Worm (Caenorhabditis elegans) whole organism, mixed stage, embryonic: ENCODE data around the gene cdk-1.

Experiments
- blmp-1 ChIP-seq: fragments of 150-350 bp; optimal IDR thresholded peaks from 2 replicates; lab custom pipeline; 2014; ENCODE audit warnings: missing biosample characterization, missing genetic modification characterization
- ceh-83 ChIP-seq: fragments of 200-800 bp; sonication (Bioruptor generic); optimal IDR thresholded peaks from 2 replicates; lab custom pipeline; 2018; ENCODE audit warnings: mild to moderate bottlenecking, missing genetic modification characterization, missing compliant biosample characterization
- elt-1 ChIP-seq: sonication (generic microtip); optimal IDR thresholded peaks from 2 replicates; lab custom pipeline; 2017; ENCODE audit warnings: missing genetic modification characterization, mild to moderate bottlenecking, missing compliant biosample characterization, antibody characterized with exemption, moderate library complexity, borderline replicate concordance; ENCODE audit not compliant: insufficient read depth
- hlh-1 ChIP-seq: fragments of 150-350 bp; optimal IDR thresholded peaks from 2 replicates; lab custom pipeline; 2014; ENCODE audit warnings: missing biosample characterization, missing genetic modification reagents, missing genetic modification characterization
- mab-5 ChIP-seq: fragments of 150-350 bp; optimal IDR thresholded peaks from 2 replicates; lab custom pipeline; 2014; ENCODE audit warnings: missing biosample characterization, missing genetic modification characterization
- mep-1 ChIP-seq: fragments of 150-350 bp; optimal IDR thresholded peaks from 2 replicates; lab custom pipeline; 2017; ENCODE audit warnings: missing biosample characterization, missing genetic modification reagents, missing genetic modification characterization, inconsistent platforms
- nhr-76 ChIP-seq: sonication (generic microtip); optimal IDR thresholded peaks from 2 replicates; lab custom pipeline; 2017; ENCODE audit warnings: missing biosample characterization, missing genetic modification characterization
- pha-4 ChIP-seq: fragments of 150-350 bp; optimal IDR thresholded peaks from 2 replicates; lab custom pipeline; 2018; ENCODE audit warnings: missing biosample characterization, missing genetic modification reagents, missing genetic modification characterization
- sptf-1 ChIP-seq: sonication (generic microtip); optimal IDR thresholded peaks from 2 replicates; lab custom pipeline; 2017; ENCODE audit warnings: mild to moderate bottlenecking, missing genetic modification characterization, moderate library complexity, missing compliant biosample characterization
- unc-39 ChIP-seq: fragments of 150-350 bp; optimal IDR thresholded peaks from 2 replicates; lab custom pipeline; 2014; ENCODE audit warnings: missing biosample characterization, missing genetic modification characterization
- zip-8 ChIP-seq: fragments of 150-350 bp; optimal IDR thresholded peaks from 2 replicates; lab custom pipeline; 2014; ENCODE audit warnings: missing biosample characterization, missing genetic modification characterization
- ztf-11 ChIP-seq: fragments of 150-350 bp; optimal IDR thresholded peaks from 2 replicates; lab custom pipeline; 2014; ENCODE audit warnings: missing biosample characterization, missing genetic modification characterization

cdk-1 gene

DNA sequence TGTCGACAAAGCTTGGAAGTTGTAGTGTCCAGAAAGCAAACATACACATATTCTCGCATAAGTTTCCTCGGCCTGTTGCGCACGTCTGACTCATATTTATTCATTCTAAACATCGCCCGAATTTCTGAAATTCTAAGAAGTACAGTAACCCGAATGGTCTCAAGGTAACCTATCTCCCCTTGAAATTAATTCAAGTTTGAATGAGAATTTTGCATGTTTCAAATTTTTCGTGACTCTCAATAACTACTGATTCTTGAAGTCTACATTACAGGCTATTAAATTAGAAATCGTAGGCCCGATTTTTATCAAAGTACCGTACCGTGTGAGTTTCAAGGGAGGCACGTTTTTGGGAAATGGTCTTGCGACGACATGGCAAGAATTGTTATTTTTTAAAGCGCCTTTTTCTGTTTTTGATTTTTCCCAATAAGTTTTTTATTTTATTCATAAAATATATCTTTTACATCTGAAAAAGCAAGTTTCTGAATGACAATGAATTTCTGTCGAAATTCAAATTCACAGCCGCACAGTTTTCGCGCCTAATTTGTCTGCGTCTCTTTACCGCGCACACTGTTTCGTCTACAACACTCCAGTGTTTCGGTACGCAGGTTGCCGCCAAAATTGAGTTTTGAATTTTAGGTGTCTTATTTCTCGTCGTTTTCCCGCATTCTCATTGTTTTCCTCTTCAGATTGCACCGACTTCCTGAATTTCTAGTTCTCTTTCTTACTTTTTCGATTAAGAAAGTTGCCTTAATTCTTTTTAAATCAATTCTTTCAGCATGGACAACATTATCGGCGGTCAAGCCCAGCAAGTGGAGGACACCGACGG lies 46.5 kb downstream of the cdk-1 start, which contains the start of the genes R10E11.9 and mcm-6:
Gene R10E11.9 (minus strand): TSS at position 51 of the 826 bp plus-strand sequence.
Gene mcm-6 (plus strand): TSS at position 776 of the 826 bp plus-strand sequence.
- TF ChIP-seq hlh-1 (tag; lab: Kevin White, UChicago) (no peak), pha-4 (tag; lab: Kevin White, UChicago) (peak; percentile 11), nhr-76 (tag; lab: Kevin White, UChicago) (no peak), blmp-1 (tag; lab: Kevin White, UChicago) (no peak), ceh-83 (GFP tag; lab: Kevin White, UChicago) (no peak), unc-39 (tag; lab: Kevin White, UChicago) (no peak), mab-5 (tag; lab: Kevin White, UChicago) (no peak)

DNA sequence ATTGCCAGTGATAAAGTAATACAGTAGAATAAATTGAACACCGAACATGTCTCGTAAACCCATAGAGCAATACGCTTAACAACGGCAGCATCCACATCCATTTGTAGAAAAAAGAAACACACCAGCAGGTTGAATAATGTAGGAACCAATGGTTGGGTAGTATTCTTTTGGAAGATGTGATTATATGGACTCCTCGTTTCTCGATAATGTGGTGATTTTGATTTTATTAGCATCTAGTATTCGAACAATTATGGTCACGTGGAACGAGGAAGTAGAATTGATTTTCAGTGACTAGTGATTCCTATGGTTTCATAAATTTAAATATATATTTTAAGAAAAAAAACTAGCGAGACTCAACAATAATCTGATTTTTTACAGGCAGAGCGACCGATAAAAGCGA lies 49.2 kb downstream of the cdk-1 start, which contains the start of gene srxa-10:
Gene srxa-10 (minus strand): TSS at position 101 of the 400 bp plus-strand sequence.
- TF ChIP-seq sptf-1 (no peak), ztf-11 (tag; lab: Kevin White, UChicago) (no peak), mep-1 (no peak), zip-8 (tag; lab: Kevin White, UChicago) (no peak), elt-1 (no peak)
